Fruit fly (Drosophila melanogaster) whole organism, embryonic: Measurements from ENCODE around the gene CG11085.

Source experiments
- Blimp-1 ChIP-seq: fragments of 200-800 bp; sonication (Bioruptor generic); optimal IDR thresholded peaks from 3 replicates; lab custom pipeline; 2018; ENCODE audit warnings: missing biosample characterization, missing genetic modification characterization, mild to moderate bottlenecking, moderate library complexity, missing genetic modification reagents
- CG10209 ChIP-seq: fragments of 200-800 bp; sonication (Bioruptor generic); optimal IDR thresholded peaks from 3 replicates; lab custom pipeline; 2017; ENCODE audit warnings: missing biosample characterization, mild to moderate bottlenecking, missing genetic modification characterization, missing genetic modification reagents
- CG1024 ChIP-seq: fragments of 200-800 bp; sonication (Bioruptor generic); IDR thresholded peaks from 2 replicates; pipeline ENCODE4 v1.3.6; 2022; ENCODE audit warnings: missing biosample characterization, missing genetic modification characterization
- CG10321 ChIP-seq: fragments of 200-800 bp; sonication (Bioruptor generic); IDR thresholded peaks from 2 replicates; pipeline ENCODE4 v1.3.6; 2022; ENCODE audit warnings: missing biosample characterization, missing genetic modification characterization
- CG11398 ChIP-seq: fragments of 200-800 bp; sonication (Bioruptor generic); optimal IDR thresholded peaks from 2 replicates; lab custom pipeline; 2016; ENCODE audit warnings: missing biosample characterization, missing genetic modification characterization
- CG12071 ChIP-seq: fragments of 200-800 bp; sonication (Bioruptor generic); optimal IDR thresholded peaks from 3 replicates; lab custom pipeline; 2018; ENCODE audit warnings: missing biosample characterization, mild to moderate bottlenecking, missing genetic modification characterization
- CG14667 ChIP-seq: fragments of 200-800 bp; sonication (Bioruptor generic); IDR thresholded peaks from 2 replicates; pipeline ENCODE4 v1.3.6; 2022; ENCODE audit warnings: missing biosample characterization, missing genetic modification characterization
- CG15479 ChIP-seq: fragments of 200-800 bp; sonication (Bioruptor generic); optimal IDR thresholded peaks from 3 replicates; lab custom pipeline; 2019; ENCODE audit warnings: missing biosample characterization, mild to moderate bottlenecking, missing genetic modification characterization, moderate library complexity
- CG16863 ChIP-seq: fragments of 200-800 bp; sonication (Bioruptor generic); optimal IDR thresholded peaks from 3 replicates; lab custom pipeline; 2016; ENCODE audit warnings: missing biosample characterization, missing genetic modification characterization
- CG17912 ChIP-seq: fragments of 200-800 bp; sonication (Bioruptor generic); optimal IDR thresholded peaks from 2 replicates; lab custom pipeline; 2018; ENCODE audit warnings: missing biosample characterization, mild to moderate bottlenecking, missing genetic modification characterization
- CG18764 ChIP-seq: fragments of 200-800 bp; sonication (Bioruptor generic); optimal IDR thresholded peaks from 3 replicates; lab custom pipeline; 2016; ENCODE audit warnings: missing biosample characterization, missing genetic modification characterization
- CG2202 ChIP-seq: fragments of 200-800 bp; sonication (Bioruptor generic); optimal IDR thresholded peaks from 2 replicates; lab custom pipeline; 2018; ENCODE audit warnings: missing biosample characterization, mild to moderate bottlenecking, missing genetic modification characterization
- CG31224 ChIP-seq: fragments of 200-800 bp; sonication (Bioruptor generic); IDR thresholded peaks from 2 replicates; pipeline ENCODE4 v1.3.6; 2022; ENCODE audit warnings: missing biosample characterization, missing genetic modification characterization
- CG3407 ChIP-seq: fragments of 200-800 bp; sonication (Bioruptor generic); optimal IDR thresholded peaks from 2 replicates; lab custom pipeline; 2018; ENCODE audit warnings: missing biosample characterization, mild to moderate bottlenecking, missing genetic modification characterization
- CG4282 ChIP-seq: fragments of 200-800 bp; sonication (Bioruptor generic); optimal IDR thresholded peaks from 2 replicates; lab custom pipeline; 2016; ENCODE audit warnings: missing biosample characterization, missing genetic modification characterization
- CG7745 ChIP-seq: fragments of 200-800 bp; sonication (Bioruptor generic); optimal IDR thresholded peaks from 2 replicates; lab custom pipeline; 2018; ENCODE audit warnings: missing biosample characterization, mild to moderate bottlenecking, missing genetic modification characterization, moderate library complexity
- CG7987 ChIP-seq: fragments of 200-800 bp; sonication (Bioruptor generic); optimal IDR thresholded peaks from 2 replicates; lab custom pipeline; 2018; ENCODE audit warnings: missing biosample characterization, mild to moderate bottlenecking, missing genetic modification characterization, moderate library complexity
- Dbx ChIP-seq: fragments of 200-800 bp; sonication (Bioruptor generic); IDR thresholded peaks from 3 replicates; pipeline ENCODE4 v1.3.6; 2022; ENCODE audit warnings: missing biosample characterization, missing genetic modification characterization
- Dek ChIP-seq: fragments of 200-800 bp; sonication (Bioruptor generic); optimal IDR thresholded peaks from 3 replicates; lab custom pipeline; 2019; ENCODE audit warnings: missing biosample characterization, mild to moderate bottlenecking, missing genetic modification characterization, moderate library complexity
- Dip3 ChIP-seq: fragments of 200-800 bp; sonication (Bioruptor generic); optimal IDR thresholded peaks from 3 replicates; lab custom pipeline; 2016; ENCODE audit warnings: missing biosample characterization, missing genetic modification characterization
- Ets65A ChIP-seq: fragments of 200-800 bp; sonication (Bioruptor generic); peaks from one replicate; lab custom pipeline; 2016; ENCODE audit warnings: missing biosample characterization, missing genetic modification characterization
- Fer1 ChIP-seq: fragments of 200-800 bp; sonication (Bioruptor generic); optimal IDR thresholded peaks from 2 replicates; lab custom pipeline; 2017; ENCODE audit warnings: missing biosample characterization, mild to moderate bottlenecking, missing genetic modification characterization
- HHEX ChIP-seq: fragments of 200-800 bp; sonication (Bioruptor generic); optimal IDR thresholded peaks from 3 replicates; lab custom pipeline; 2017; ENCODE audit warnings: missing biosample characterization, mild to moderate bottlenecking, missing genetic modification characterization, missing genetic modification reagents
- MESR4 ChIP-seq: fragments of 200-800 bp; sonication (Bioruptor generic); optimal IDR thresholded peaks from 2 replicates; lab custom pipeline; 2018; ENCODE audit warnings: missing biosample characterization, mild to moderate bottlenecking, missing genetic modification characterization, moderate library complexity
- Optix ChIP-seq: fragments of 200-800 bp; sonication (Bioruptor generic); IDR thresholded peaks from 3 replicates; pipeline ENCODE4 v1.3.6; 2022; ENCODE audit warnings: missing biosample characterization, missing genetic modification characterization
- TFAM ChIP-seq: fragments of 200-800 bp; sonication (Bioruptor generic); optimal IDR thresholded peaks from 2 replicates; lab custom pipeline; 2017; ENCODE audit warnings: missing biosample characterization, missing genetic modification characterization, inconsistent platforms
- amos ChIP-seq: fragments of 200-800 bp; sonication (Bioruptor generic); IDR thresholded peaks from 2 replicates; pipeline ENCODE4 v1.3.6; 2022; ENCODE audit warnings: missing biosample characterization, missing genetic modification characterization; ENCODE audit not compliant: partially characterized antibody
- aop ChIP-seq: fragments of 200-800 bp; sonication (Bioruptor generic); IDR thresholded peaks from 2 replicates; pipeline ENCODE4 v1.3.6; 2022; ENCODE audit warnings: missing biosample characterization, missing genetic modification characterization
- ara ChIP-seq: fragments of 200-800 bp; sonication (Bioruptor generic); IDR thresholded peaks from 2 replicates; pipeline ENCODE4 v1.3.6; 2022; ENCODE audit warnings: missing biosample characterization, missing genetic modification characterization
- corto ChIP-seq: fragments of 200-800 bp; sonication (Bioruptor generic); optimal IDR thresholded peaks from 2 replicates; lab custom pipeline; 2016; ENCODE audit warnings: missing biosample characterization, mild to moderate bottlenecking, missing genetic modification characterization, moderate library complexity
- ind ChIP-seq: fragments of 200-800 bp; sonication (Bioruptor generic); optimal IDR thresholded peaks from 3 replicates; lab custom pipeline; 2016; ENCODE audit warnings: missing biosample characterization, missing genetic modification characterization
- insv ChIP-seq, 2 experiments: fragments of 200-800 bp; sonication (Bioruptor generic); optimal IDR thresholded peaks; 3 replicates each; lab custom pipeline; 2016 to 2018; ENCODE audit warnings: missing biosample characterization in 2 of 2, missing genetic modification characterization in 2 of 2
- oc ChIP-seq: fragments of 200-800 bp; sonication (Bioruptor generic); optimal IDR thresholded peaks from 2 replicates; lab custom pipeline; 2018; ENCODE audit warnings: missing biosample characterization, mild to moderate bottlenecking, missing genetic modification characterization, moderate library complexity
- odd ChIP-seq: fragments of 200-800 bp; sonication (Bioruptor generic); optimal IDR thresholded peaks from 2 replicates; lab custom pipeline; 2017; ENCODE audit warnings: missing biosample characterization, mild to moderate bottlenecking, missing genetic modification characterization
- pan ChIP-seq, 4 experiments: fragments of >200 bp in 3 of 4; fragments of 200-800 bp in 1 of 4; sonication (Bioruptor generic) in 1 of 4; optimal IDR thresholded peaks in 3 of 4; IDR thresholded peaks in 1 of 4; 2 replicates each; pipeline versions ENCODE4 v1.3.6 to Lab custom; 2017 to 2022; ENCODE audit warnings: missing biosample characterization in 2 of 4, missing genetic modification characterization in 2 of 4, mixed read lengths in 1 of 4
- pb ChIP-seq: fragments of 200-800 bp; sonication (Bioruptor generic); optimal IDR thresholded peaks from 3 replicates; lab custom pipeline; 2016; ENCODE audit warnings: missing biosample characterization, missing genetic modification characterization
- pzg ChIP-seq: fragments of 200-800 bp; sonication (Bioruptor generic); optimal IDR thresholded peaks from 3 replicates; lab custom pipeline; 2018; ENCODE audit warnings: missing biosample characterization, mild to moderate bottlenecking, missing genetic modification characterization, moderate library complexity
- sd ChIP-seq: fragments of 200-800 bp; sonication (Bioruptor generic); optimal IDR thresholded peaks from 3 replicates; lab custom pipeline; 2018; ENCODE audit warnings: missing biosample characterization, mild to moderate bottlenecking, missing genetic modification characterization, moderate library complexity
- tio ChIP-seq: fragments of 200-800 bp; sonication (Bioruptor generic); optimal IDR thresholded peaks from 2 replicates; lab custom pipeline; 2017; ENCODE audit warnings: missing biosample characterization, missing genetic modification characterization, inconsistent platforms
- twi ChIP-seq: fragments of 200-800 bp; optimal IDR thresholded peaks from 2 replicates; lab custom pipeline; 2019; ENCODE audit warnings: missing biosample characterization, mild to moderate bottlenecking, missing genetic modification characterization, moderate library complexity
- wdn ChIP-seq: fragments of 200-800 bp; sonication (Bioruptor generic); IDR thresholded peaks from 2 replicates; pipeline ENCODE4 v1.3.6; 2022; ENCODE audit warnings: missing biosample characterization, missing genetic modification characterization

Gene CG11085

dm6 chrX:12631317-12632156 is 15.4 kb downstream of the CG11085 start, which contains the start of gene Tomosyn (continued):
- TF ChIP-seq CG14667 (GFP tag; lab: Robert Waterston, UW) (no peak), CG12071 (no peak), CG17912 (GFP tag; lab: Kevin White, UChicago) (no peak), Dek (tag; lab: Kevin White, UChicago) (no peak), MESR4 (peak; percentile 70), HHEX (GFP tag; lab: Kevin White, UChicago) (no peak), pan (optimal IDR thresholded peaks at IDR 0.05; lab: Kevin White, UChicago) (no peak), pan (GFP tag; optimal IDR thresholded peaks at IDR 0.05 in 1 of 2, IDR thresholded peaks at IDR 0.05 in 1 of 2) (no peak), aop (GFP tag; lab: Robert Waterston, UW) (no peak), tio (GFP tag; lab: Kevin White, UChicago) (no peak), CG10209 (GFP tag; lab: Kevin White, UChicago) (no peak), TFAM (GFP tag; lab: Kevin White, UChicago) (no peak), corto (GFP tag; lab: Kevin White, UChicago) (no peak), ara (GFP tag; lab: Robert Waterston, UW) (0 out of 2 replicates have a peak, but pooled peaks have one; percentile 11), insv (GFP tag; optimal IDR thresholded peaks at IDR 0.05; lab: Kevin White, UChicago) (no peak), pzg (GFP tag; lab: Kevin White, UChicago) (peak; percentile 80), oc (no peak), wdn (no peak), Dbx (no peak), CG15479 (GFP tag; lab: Kevin White, UChicago) (no peak), CG18764 (GFP tag; lab: Kevin White, UChicago) (peak; percentile 4), Dip3 (GFP tag; lab: Kevin White, UChicago) (peak; percentile 24), CG3407 (GFP tag; lab: Kevin White, UChicago) (no peak), CG2202 (tag; lab: Kevin White, UChicago) (no peak), CG16863 (GFP tag; lab: Kevin White, UChicago) (peak; percentile 18), amos (GFP tag; lab: Robert Waterston, UW) (peak; percentile 82), CG4282 (GFP tag; lab: Kevin White, UChicago) (no peak), CG31224 (GFP tag; lab: Robert Waterston, UW) (no peak), odd (no peak), CG11398 (GFP tag; lab: Kevin White, UChicago) (no peak), CG7987 (GFP tag; lab: Kevin White, UChicago) (no peak), ind (GFP tag; lab: Kevin White, UChicago) (no peak), sd (peak; percentile 98), Blimp-1 (GFP tag; lab: Kevin White, UChicago) (peak; percentile 46), CG7745 (tag; lab: Kevin White, UChicago) (no peak), CG1024 (no peak), Optix (GFP tag; lab: Robert Waterston, UW) (no peak), twi (tag; lab: Kevin White, UChicago) (no peak), pb (no peak), Fer1 (GFP tag; lab: Kevin White, UChicago) (peak; percentile 17), CG10321 (GFP tag; lab: Robert Waterston, UW) (no peak), Ets65A (GFP tag; lab: Kevin White, UChicago) (no peak)
- TF ChIP-seq, all 482 proteins: peak for 197
